Fruit fly (Drosophila melanogaster) whole organism, prepupa: ENCODE data around the gene cpo.

Source experiments
- CG15336 ChIP-seq: fragments of 200-800 bp; sonication (Bioruptor generic); IDR thresholded peaks from 2 replicates; pipeline ENCODE4 v1.3.6; 2022; ENCODE audit warnings: missing biosample characterization, missing genetic modification characterization
- CG32006 ChIP-seq: fragments of 200-800 bp; sonication (Bioruptor generic); optimal IDR thresholded peaks from 3 replicates; lab custom pipeline; 2017; ENCODE audit warnings: missing biosample characterization, mild to moderate bottlenecking, missing genetic modification characterization
- fd85E ChIP-seq: fragments of 200-800 bp; sonication (Bioruptor generic); optimal IDR thresholded peaks from 3 replicates; lab custom pipeline; 2016; ENCODE audit warnings: missing biosample characterization, missing genetic modification characterization

DNA sequence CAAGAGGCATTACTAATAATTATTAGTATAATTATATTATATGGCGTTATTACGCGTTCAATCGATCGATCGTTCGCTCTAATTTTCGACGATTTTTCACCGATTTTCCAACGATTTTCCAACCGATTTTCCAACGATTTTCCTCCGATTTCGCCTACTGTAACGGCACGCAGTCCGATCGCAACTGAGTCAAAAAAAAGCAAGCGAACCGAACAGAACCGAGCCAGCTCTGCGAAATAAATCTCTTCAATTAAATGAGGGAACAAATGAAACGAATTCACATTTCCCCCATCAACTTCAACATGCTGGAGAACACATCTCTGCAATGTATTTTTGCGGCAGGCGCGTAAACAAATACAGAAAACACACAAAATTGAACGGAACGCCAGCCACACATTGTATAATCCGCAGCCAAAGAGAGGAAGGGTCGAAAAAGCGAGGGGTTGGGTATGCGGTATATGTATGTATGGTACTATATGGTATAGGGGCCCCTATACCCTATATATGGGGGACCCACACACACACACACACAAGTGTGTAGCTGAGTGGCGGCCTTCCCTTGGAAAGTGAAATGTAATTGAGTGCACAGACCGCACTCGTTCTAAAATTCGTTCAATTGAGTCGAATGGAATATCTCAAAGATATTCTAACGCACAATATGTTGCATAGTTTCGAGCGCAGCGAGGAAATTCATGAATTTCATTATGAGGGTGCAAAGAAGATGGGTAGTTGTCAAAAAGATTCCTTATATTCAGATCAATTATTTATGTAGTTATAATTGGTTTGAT lies 133.4 kb downstream of the cpo start, which contains the start of gene htl:
- TF ChIP-seq fd85E (GFP tag; lab: Kevin White, UChicago) (no peak), CG15336 (no peak), CG32006 (GFP tag; lab: Kevin White, UChicago) (no peak)
